Worm (Caenorhabditis elegans) whole organism, late embryonic: ENCODE data around the gene srh-269.

ENCODE experiments used
- C08G9.2 ChIP-seq: sonication (generic microtip); optimal IDR thresholded peaks from 2 replicates; lab custom pipeline; 2016; ENCODE audit warnings: mild to moderate bottlenecking, missing genetic modification characterization, moderate library complexity, missing compliant biosample characterization
- C38D4.7 ChIP-seq: fragments of 200-800 bp; sonication (Bioruptor generic); optimal IDR thresholded peaks from 2 replicates; lab custom pipeline; 2018; ENCODE audit warnings: mild to moderate bottlenecking, missing genetic modification characterization, moderate library complexity, missing compliant biosample characterization
- F13H6.1 ChIP-seq: sonication (generic microtip); optimal IDR thresholded peaks from 2 replicates; lab custom pipeline; 2016; ENCODE audit warnings: missing genetic modification characterization, missing compliant biosample characterization
- K02D7.2 ChIP-seq: sonication (generic microtip); optimal IDR thresholded peaks from 2 replicates; lab custom pipeline; 2017; ENCODE audit warnings: mild to moderate bottlenecking, missing genetic modification characterization, missing compliant biosample characterization
- K09A11.1 ChIP-seq: sonication (generic microtip); optimal IDR thresholded peaks from 2 replicates; lab custom pipeline; 2017; ENCODE audit warnings: antibody characterized with exemption, mild to moderate bottlenecking, missing genetic modification characterization, missing compliant biosample characterization; ENCODE audit not compliant: insufficient read depth
- T23F11.4 ChIP-seq: fragments of 200-800 bp; sonication (Bioruptor generic); optimal IDR thresholded peaks from 2 replicates; lab custom pipeline; 2018; ENCODE audit warnings: mild to moderate bottlenecking, missing genetic modification characterization, missing compliant biosample characterization
- Y22D7AL.16 ChIP-seq: sonication (generic microtip); optimal IDR thresholded peaks from 2 replicates; lab custom pipeline; 2016; ENCODE audit warnings: missing genetic modification characterization, missing compliant biosample characterization
- ceh-14 ChIP-seq: sonication (generic microtip); optimal IDR thresholded peaks from 2 replicates; lab custom pipeline; 2016; ENCODE audit warnings: missing genotype, missing genetic modification characterization, missing compliant biosample characterization
- ceh-18 ChIP-seq: sonication (generic microtip); optimal IDR thresholded peaks from 2 replicates; lab custom pipeline; 2016; ENCODE audit warnings: missing genetic modification characterization, missing compliant biosample characterization
- ceh-19 ChIP-seq: fragments of 200-800 bp; sonication (Bioruptor generic); optimal IDR thresholded peaks from 2 replicates; lab custom pipeline; 2018; ENCODE audit warnings: mild to moderate bottlenecking, missing genetic modification characterization, missing compliant biosample characterization
- ceh-2 ChIP-seq: sonication (generic microtip); optimal IDR thresholded peaks from 2 replicates; lab custom pipeline; 2016; ENCODE audit warnings: missing genotype, missing genetic modification characterization, missing compliant biosample characterization
- ceh-24 ChIP-seq: sonication (generic microtip); optimal IDR thresholded peaks from 2 replicates; lab custom pipeline; 2016; ENCODE audit warnings: mild to moderate bottlenecking, missing genetic modification characterization, missing compliant biosample characterization
- ceh-30 ChIP-seq: fragments of 150-350 bp; optimal IDR thresholded peaks from 2 replicates; lab custom pipeline; 2014; ENCODE audit warnings: missing biosample characterization, missing genetic modification characterization
- ceh-31 ChIP-seq: sonication (generic microtip); optimal IDR thresholded peaks from 2 replicates; lab custom pipeline; 2016; ENCODE audit warnings: missing genetic modification characterization, missing compliant biosample characterization
- ceh-6 ChIP-seq: fragments of 200-800 bp; sonication (Bioruptor generic); optimal IDR thresholded peaks from 2 replicates; lab custom pipeline; 2018; ENCODE audit warnings: mild to moderate bottlenecking, missing genetic modification characterization, missing compliant biosample characterization
- ceh-9 ChIP-seq: sonication (generic microtip); optimal IDR thresholded peaks from 2 replicates; lab custom pipeline; 2016; ENCODE audit warnings: mild to moderate bottlenecking, missing genetic modification characterization, inconsistent platforms, missing compliant biosample characterization
- elt-2 ChIP-seq: sonication (generic microtip); optimal IDR thresholded peaks from 2 replicates; lab custom pipeline; 2016; ENCODE audit warnings: missing genetic modification reagents, missing genetic modification characterization, missing compliant biosample characterization
- elt-4 ChIP-seq: sonication (generic microtip); optimal IDR thresholded peaks from 2 replicates; lab custom pipeline; 2016; ENCODE audit warnings: missing genetic modification characterization, missing compliant biosample characterization
- fax-1 ChIP-seq: sonication (generic microtip); optimal IDR thresholded peaks from 2 replicates; lab custom pipeline; 2016; ENCODE audit warnings: missing genotype, missing genetic modification characterization, missing compliant biosample characterization
- fkh-10 ChIP-seq: fragments of 150-350 bp; optimal IDR thresholded peaks from 2 replicates; lab custom pipeline; 2014; ENCODE audit warnings: missing biosample characterization, missing genetic modification reagents, missing genetic modification characterization
- hlh-13 ChIP-seq: fragments of 200-800 bp; sonication (Bioruptor generic); optimal IDR thresholded peaks from 2 replicates; lab custom pipeline; 2018; ENCODE audit warnings: mild to moderate bottlenecking, missing genetic modification characterization, missing compliant biosample characterization
- hlh-15 ChIP-seq: sonication (generic microtip); optimal IDR thresholded peaks from 2 replicates; lab custom pipeline; 2016; ENCODE audit warnings: missing genetic modification characterization, missing compliant biosample characterization
- hlh-30 ChIP-seq: sonication (generic microtip); optimal IDR thresholded peaks from 2 replicates; lab custom pipeline; 2017; ENCODE audit warnings: antibody characterized with exemption, missing genetic modification characterization, missing compliant biosample characterization; ENCODE audit not compliant: insufficient read depth
- hlh-6 ChIP-seq: sonication (generic microtip); optimal IDR thresholded peaks from 2 replicates; lab custom pipeline; 2016; ENCODE audit warnings: missing genotype, missing genetic modification characterization, missing compliant biosample characterization
- hlh-8 ChIP-seq: sonication (generic microtip); optimal IDR thresholded peaks from 2 replicates; lab custom pipeline; 2016; ENCODE audit warnings: missing genotype, missing genetic modification characterization, missing compliant biosample characterization
- lin-11 ChIP-seq: fragments of 200-800 bp; sonication (Bioruptor generic); optimal IDR thresholded peaks from 2 replicates; lab custom pipeline; 2018; ENCODE audit warnings: mild to moderate bottlenecking, missing genetic modification characterization, missing compliant biosample characterization
- mec-3 ChIP-seq: sonication (generic microtip); optimal IDR thresholded peaks from 2 replicates; lab custom pipeline; 2016; ENCODE audit warnings: borderline replicate concordance, missing genetic modification characterization, missing compliant biosample characterization
- nfya-1 ChIP-seq: sonication (generic microtip); optimal IDR thresholded peaks from 2 replicates; lab custom pipeline; 2017; ENCODE audit warnings: missing genetic modification characterization, mild to moderate bottlenecking, missing compliant biosample characterization, antibody characterized with exemption, moderate library complexity
- nhr-11 ChIP-seq: fragments of 150-350 bp; optimal IDR thresholded peaks from 2 replicates; lab custom pipeline; 2014; ENCODE audit warnings: missing biosample characterization, missing genetic modification characterization
- npax-4 ChIP-seq: sonication (generic microtip); optimal IDR thresholded peaks from 2 replicates; lab custom pipeline; 2016; ENCODE audit warnings: missing genetic modification characterization, missing compliant biosample characterization
- odd-2 ChIP-seq: sonication (generic microtip); optimal IDR thresholded peaks from 2 replicates; lab custom pipeline; 2017; ENCODE audit warnings: antibody characterized with exemption, mild to moderate bottlenecking, missing genetic modification characterization, missing compliant biosample characterization
- pag-3 ChIP-seq: sonication (generic microtip); optimal IDR thresholded peaks from 2 replicates; lab custom pipeline; 2016; ENCODE audit warnings: missing compliant biosample characterization, missing genetic modification characterization, borderline replicate concordance
- pat-9 ChIP-seq: fragments of 200-800 bp; sonication (Bioruptor generic); optimal IDR thresholded peaks from 2 replicates; lab custom pipeline; 2018; ENCODE audit warnings: mild to moderate bottlenecking, missing genetic modification characterization, moderate library complexity, missing compliant biosample characterization
- pax-1 ChIP-seq: fragments of 150-350 bp; optimal IDR thresholded peaks from 2 replicates; lab custom pipeline; 2014; ENCODE audit warnings: missing biosample characterization, missing genetic modification characterization
- pha-4 ChIP-seq: fragments of 150-350 bp; optimal IDR thresholded peaks from 2 replicates; lab custom pipeline; 2018; ENCODE audit warnings: missing biosample characterization, missing genetic modification reagents, missing genetic modification characterization
- pqm-1 ChIP-seq: sonication (generic microtip); optimal IDR thresholded peaks from 2 replicates; lab custom pipeline; 2016; ENCODE audit warnings: missing genetic modification characterization, missing compliant biosample characterization
- sdc-2 ChIP-seq: sonication (generic microtip); optimal IDR thresholded peaks from 2 replicates; lab custom pipeline; 2016; ENCODE audit warnings: missing genotype, missing genetic modification characterization, missing compliant biosample characterization
- sox-4 ChIP-seq: sonication (generic microtip); optimal IDR thresholded peaks from 2 replicates; lab custom pipeline; 2017; ENCODE audit warnings: mild to moderate bottlenecking, missing genetic modification characterization, inconsistent platforms, missing compliant biosample characterization
- syd-9 ChIP-seq: sonication (generic microtip); optimal IDR thresholded peaks from 2 replicates; lab custom pipeline; 2016; ENCODE audit warnings: mild to moderate bottlenecking, missing genetic modification characterization, moderate library complexity, missing compliant biosample characterization
- tbx-2 ChIP-seq: sonication (generic microtip); optimal IDR thresholded peaks from 2 replicates; lab custom pipeline; 2016; ENCODE audit warnings: missing genetic modification characterization, missing compliant biosample characterization
- ttx-3 ChIP-seq: sonication (generic microtip); optimal IDR thresholded peaks from 2 replicates; lab custom pipeline; 2016; ENCODE audit warnings: missing genetic modification reagents, missing genetic modification characterization, missing compliant biosample characterization
- unc-42 ChIP-seq: sonication (generic microtip); optimal IDR thresholded peaks from 2 replicates; lab custom pipeline; 2016; ENCODE audit warnings: missing genotype, missing genetic modification characterization, missing compliant biosample characterization
- unc-86 ChIP-seq: sonication (generic microtip); optimal IDR thresholded peaks from 2 replicates; lab custom pipeline; 2016; ENCODE audit warnings: missing genetic modification characterization, missing compliant biosample characterization
- ztf-16 ChIP-seq: sonication (generic microtip); optimal IDR thresholded peaks from 2 replicates; lab custom pipeline; 2017; ENCODE audit warnings: missing genetic modification characterization, missing compliant biosample characterization

Gene srh-269

ce11 chrV:16580424-16580823, 11.4 kb downstream of the srh-269 start, which contains the start of gene nhr-271:
TSS of gene nhr-271 (minus strand) at chrV:16580524.
- TF ChIP-seq hlh-8 (tag; lab: Kevin White, UChicago), result no peak
- no peak for TF ChIP-seq ceh-30 (tag; lab: Kevin White, UChicago)
- TF ChIP-seq K02D7.2, result no peak
- TF ChIP-seq odd-2 (tag; lab: Kevin White, UChicago), result no peak
- no peak for TF ChIP-seq fkh-10 (GFP tag; lab: Kevin White, UChicago)
- no peak for TF ChIP-seq ceh-2 (tag; lab: Kevin White, UChicago)
- TF ChIP-seq elt-4, result no peak
- TF ChIP-seq tbx-2 (tag; lab: Kevin White, UChicago), result no peak
- no peak for TF ChIP-seq syd-9
- no peak for TF ChIP-seq ceh-18
- TF ChIP-seq pqm-1 (tag; lab: Kevin White, UChicago), result no peak
- no peak for TF ChIP-seq ceh-19 (GFP tag; lab: Kevin White, UChicago)
- TF ChIP-seq fax-1 (tag; lab: Kevin White, UChicago), result no peak
- TF ChIP-seq ceh-6, result no peak
- TF ChIP-seq, all 69 proteins: peak for 0

ce11 chrV:16575900-16576299, 15.9 kb downstream of the srh-269 start, which contains the start of gene str-151:
TSS of gene str-151 (plus strand) at chrV:16576200.
- no peak for TF ChIP-seq T23F11.4 (GFP tag; lab: Kevin White, UChicago)
- TF ChIP-seq unc-86, result no peak
- no peak for TF ChIP-seq F13H6.1 (tag; lab: Kevin White, UChicago)
- no peak for TF ChIP-seq C08G9.2
- no peak for TF ChIP-seq sdc-2 (tag; lab: Kevin White, UChicago)
- TF ChIP-seq ceh-19 (GFP tag; lab: Kevin White, UChicago), result no peak
- no peak for TF ChIP-seq hlh-30 (tag; lab: Kevin White, UChicago)
- TF ChIP-seq hlh-8 (tag; lab: Kevin White, UChicago), result no peak
- no peak for TF ChIP-seq nfya-1 (tag; lab: Kevin White, UChicago)
- TF ChIP-seq pha-4 (tag; lab: Kevin White, UChicago), result no peak
- no peak for TF ChIP-seq ceh-14 (tag; lab: Kevin White, UChicago)
- TF ChIP-seq ztf-16 (tag; lab: Kevin White, UChicago), result no peak
- TF ChIP-seq npax-4 (tag; lab: Kevin White, UChicago), result no peak
- TF ChIP-seq elt-2 (tag; lab: Kevin White, UChicago), result no peak
- no peak for TF ChIP-seq hlh-15 (tag; lab: Kevin White, UChicago)
- no peak for TF ChIP-seq pag-3 (tag; lab: Kevin White, UChicago)
- TF ChIP-seq C38D4.7 (GFP tag; lab: Kevin White, UChicago), result no peak
- TF ChIP-seq, all 69 proteins: peak for 0

- TF ChIP-seq unc-42 (no peak), pat-9 (tag; lab: Kevin White, UChicago) (no peak), ceh-31 (tag; lab: Kevin White, UChicago) (no peak), K09A11.1 (tag; lab: Kevin White, UChicago) (no peak), ceh-24 (tag; lab: Kevin White, UChicago) (no peak), pax-1 (tag; lab: Kevin White, UChicago) (no peak), npax-4 (tag; lab: Kevin White, UChicago) (no peak)
Observed at ce11 chrV:16573168-16573567, 18.7 kb downstream of the srh-269 start, which contains the start of gene str-149. TSS of gene str-149 (plus strand) at chrV:16573468.

- TF ChIP-seq pag-3 (tag; lab: Kevin White, UChicago), result no peak
- TF ChIP-seq hlh-8 (tag; lab: Kevin White, UChicago), result no peak
- no peak for TF ChIP-seq mec-3 (tag; lab: Kevin White, UChicago)
- no peak for TF ChIP-seq sox-4 (tag; lab: Kevin White, UChicago)
- no peak for TF ChIP-seq hlh-13 (GFP tag; lab: Kevin White, UChicago)
- no peak for TF ChIP-seq hlh-6 (tag; lab: Kevin White, UChicago)
- no peak for TF ChIP-seq ceh-9 (tag; lab: Kevin White, UChicago)
- no peak for TF ChIP-seq F13H6.1 (tag; lab: Kevin White, UChicago)
- no peak for TF ChIP-seq C08G9.2
- no peak for TF ChIP-seq ttx-3 (tag; lab: Kevin White, UChicago)
- no peak for TF ChIP-seq sdc-2 (tag; lab: Kevin White, UChicago)
- no peak for TF ChIP-seq ceh-30 (tag; lab: Kevin White, UChicago)
- TF ChIP-seq ceh-2 (tag; lab: Kevin White, UChicago), result no peak
- no peak for TF ChIP-seq tbx-2 (tag; lab: Kevin White, UChicago)
- TF ChIP-seq lin-11 (tag; lab: Kevin White, UChicago), result no peak
- no peak for TF ChIP-seq ztf-16 (tag; lab: Kevin White, UChicago)
- TF ChIP-seq nhr-11 (tag; lab: Kevin White, UChicago), result no peak
- no peak for TF ChIP-seq pat-9 (tag; lab: Kevin White, UChicago)
- no peak for TF ChIP-seq Y22D7AL.16 (tag; lab: Kevin White, UChicago)
Observed at ce11 chrV:16570697-16571096, 21.1 kb downstream of the srh-269 start, which contains the start of gene nhr-233. TSS of gene nhr-233 (minus strand) at chrV:16570797.
